Fruit fly (Drosophila melanogaster) whole organism, pupa: ENCODE results near the gene CG32299.

Source experiments
- CG10348 ChIP-seq: fragments of 200-800 bp; sonication (Bioruptor generic); IDR thresholded peaks from 2 replicates; pipeline ENCODE4 v1.3.6; 2022; ENCODE audit warnings: missing biosample characterization, missing genetic modification characterization
- CG12605 ChIP-seq: fragments of 200-800 bp; sonication (Bioruptor generic); IDR thresholded peaks from 2 replicates; pipeline ENCODE4 v1.3.6; 2022; ENCODE audit warnings: missing biosample characterization, missing genetic modification characterization
- CG14655 ChIP-seq: fragments of 200-800 bp; sonication (Bioruptor generic); optimal IDR thresholded peaks from 3 replicates; lab custom pipeline; 2017; ENCODE audit warnings: mild to moderate bottlenecking, missing biosample characterization, missing genetic modification reagents, missing genetic modification characterization
- CG15710 ChIP-seq: fragments of 200-800 bp; sonication (Bioruptor generic); optimal IDR thresholded peaks from 2 replicates; lab custom pipeline; 2018; ENCODE audit warnings: missing biosample characterization, mild to moderate bottlenecking, missing genetic modification characterization, moderate library complexity
- CG34367 ChIP-seq: fragments of 200-800 bp; sonication (Bioruptor generic); optimal IDR thresholded peaks from 2 replicates; lab custom pipeline; 2018; ENCODE audit warnings: missing biosample characterization, mild to moderate bottlenecking, missing genetic modification characterization
- CG4496 ChIP-seq: fragments of 200-800 bp; sonication (Bioruptor generic); IDR thresholded peaks from 3 replicates; pipeline ENCODE4 v1.3.6; 2022; ENCODE audit warnings: missing biosample characterization, missing genetic modification characterization
- CG8159 ChIP-seq: fragments of 200-800 bp; sonication (Bioruptor generic); optimal IDR thresholded peaks from 3 replicates; lab custom pipeline; 2018; ENCODE audit warnings: missing biosample characterization, mild to moderate bottlenecking, missing genetic modification characterization, moderate library complexity
- CG8301 ChIP-seq: fragments of 200-800 bp; sonication (Bioruptor generic); optimal IDR thresholded peaks from 2 replicates; lab custom pipeline; 2018; ENCODE audit warnings: missing biosample characterization, mild to moderate bottlenecking, missing genetic modification characterization
- EcR ChIP-seq: fragments of 200-800 bp; sonication (Bioruptor generic); optimal IDR thresholded peaks from 3 replicates; lab custom pipeline; 2019; ENCODE audit warnings: missing biosample characterization, missing genetic modification characterization, mild to moderate bottlenecking, moderate library complexity, missing genetic modification reagents
- Ets98B ChIP-seq: fragments of 200-800 bp; sonication (Bioruptor generic); IDR thresholded peaks from 2 replicates; pipeline ENCODE4 v1.3.6; 2022; ENCODE audit warnings: missing biosample characterization, missing genetic modification characterization
- Pif1A ChIP-seq: fragments of 200-800 bp; sonication (Bioruptor generic); optimal IDR thresholded peaks from 3 replicates; lab custom pipeline; 2016; ENCODE audit warnings: missing biosample characterization, missing genetic modification characterization
- Pif1B ChIP-seq: fragments of 200-800 bp; sonication (Bioruptor generic); optimal IDR thresholded peaks from 3 replicates; lab custom pipeline; 2016; ENCODE audit warnings: missing biosample characterization, missing genetic modification characterization
- gl ChIP-seq: fragments of 200-800 bp; sonication (Bioruptor generic); optimal IDR thresholded peaks from 2 replicates; lab custom pipeline; 2018; ENCODE audit warnings: missing biosample characterization, mild to moderate bottlenecking, missing genetic modification characterization

dm6 chr3L:2379472-2379871 is 11.3 kb downstream of the CG32299 start:
- no peak for TF ChIP-seq CG4496 (GFP tag; lab: Robert Waterston, UW)
- TF ChIP-seq CG12605, result no peak
- no peak for TF ChIP-seq gl (tag; lab: Kevin White, UChicago)
- no peak for TF ChIP-seq CG8159
- TF ChIP-seq EcR (GFP tag; lab: Kevin White, UChicago), result no peak
- no peak for TF ChIP-seq CG15710
- TF ChIP-seq Pif1A (GFP tag; lab: Kevin White, UChicago), result no peak
- no peak for TF ChIP-seq CG14655
- TF ChIP-seq CG8301 (tag; lab: Kevin White, UChicago), result no peak
- TF ChIP-seq CG10348 (GFP tag; lab: Robert Waterston, UW), result no peak
- no peak for TF ChIP-seq Ets98B (GFP tag; lab: Robert Waterston, UW)
- no peak for TF ChIP-seq Pif1B (GFP tag; lab: Kevin White, UChicago)
- TF ChIP-seq CG34367 (tag; lab: Kevin White, UChicago), result no peak
